Worm (Caenorhabditis elegans) whole organism, L4/young adult: ENCODE measurements around the gene B0507.7.

Experiments
- W03F9.2 ChIP-seq: fragments of 150-350 bp; optimal IDR thresholded peaks from 2 replicates; lab custom pipeline; 2014; ENCODE audit warnings: missing biosample characterization, missing genetic modification characterization
- him-1 ChIP-seq: sonication (generic microtip); optimal IDR thresholded peaks from 2 replicates; lab custom pipeline; 2016; ENCODE audit warnings: missing genotype, missing genetic modification reagents, missing genetic modification characterization, missing compliant biosample characterization

DNA sequence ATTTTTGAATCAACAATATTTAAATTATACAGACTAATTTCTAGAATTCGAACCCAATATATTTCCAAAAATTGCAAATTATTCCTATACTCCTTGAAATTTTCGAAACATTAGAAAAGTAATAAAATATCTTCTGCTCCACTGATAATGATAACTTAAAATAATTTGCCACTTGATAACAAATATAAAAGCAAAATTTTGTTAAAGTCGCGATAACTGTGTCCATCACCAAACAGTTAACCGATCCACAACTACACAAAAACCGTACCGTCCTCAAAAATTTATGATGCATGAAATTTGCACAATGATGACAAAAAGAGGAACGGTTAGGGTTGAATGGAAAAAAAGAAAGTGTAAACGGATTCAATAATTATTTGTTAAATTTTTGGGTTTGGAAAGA lies 40.0 kb upstream of the B0507.7 start:
- TF ChIP-seq W03F9.2 (tag; lab: Kevin White, UChicago) (no peak), him-1 (no peak)
